Fruit fly (Drosophila melanogaster) S2 (cell line): Measurements from ENCODE around the gene Fit2.

Source experiments
- CG8478 ChIP-seq: fragments of >200 bp; optimal IDR thresholded peaks from 2 replicates; lab custom pipeline; 2018
- CTCF ChIP-seq, 2 experiments: fragments of >200 bp; optimal IDR thresholded peaks; 2 replicates each; lab custom pipeline; 2018

dm6 chr3L:17004765-17005414 lies 19.2 kb upstream of the Fit2 start:
- TF ChIP-seq CG8478 (lab: Kevin White, UChicago) (no peak), CTCF (optimal IDR thresholded peaks at IDR 0.05; lab: Kevin White, UChicago) (no peak)
